Worm (Caenorhabditis elegans): ENCODE measurements around the gene fbxb-50.

- no peak for TF ChIP-seq hlh-15 (tag; optimal IDR thresholded peaks at IDR 0.05)
- TF ChIP-seq pros-1 (tag; optimal IDR thresholded peaks at IDR 0.05), result no peak
- no peak for TF ChIP-seq fax-1 (tag; optimal IDR thresholded peaks at IDR 0.05)
- TF ChIP-seq tbx-2 (tag; optimal IDR thresholded peaks at IDR 0.05), result no peak
- TF ChIP-seq gmeb-2 (tag; optimal IDR thresholded peaks at IDR 0.05), result no peak
- no peak for TF ChIP-seq unc-3 (GFP tag; conservative IDR thresholded peaks at IDR 0.05)
- no peak for TF ChIP-seq unc-3 (tag; optimal IDR thresholded peaks at IDR 0.05)
Measured at ce11 chrII:1550501-1550900, 5.7 kb upstream of the fbxb-50 start, which contains the start of the genes fbxb-52 and fbxb-51.
